Fruit fly (Drosophila melanogaster): ENCODE data around the gene CG13308.

CG13308 gene

dm6 chr3L:8813484-8813883 lies 5.1 kb downstream of the CG13308 start (continued):
- TF ChIP-seq Ravus (GFP tag; IDR thresholded peaks at IDR 0.05), result no peak
- TF ChIP-seq trh (GFP tag; optimal IDR thresholded peaks at IDR 0.05), result no peak
- no peak for TF ChIP-seq CG1024 (GFP tag; IDR thresholded peaks at IDR 0.05)
- TF ChIP-seq CG42726 (GFP tag; IDR thresholded peaks at IDR 0.05; ENCODE audit: partially characterized antibody), result no peak
- peak; percentile 53; the same call in 1 of the 3 replicates for TF ChIP-seq ken (GFP tag; IDR thresholded peaks at IDR 0.05)
- no peak for TF ChIP-seq tna (GFP tag; IDR thresholded peaks at IDR 0.05; ENCODE audit: partially characterized antibody)
- TF ChIP-seq zen (tag; optimal IDR thresholded peaks at IDR 0.05), result peak; percentile 20
- TF ChIP-seq CG8478 (optimal IDR thresholded peaks at IDR 0.05), result no peak
- TF ChIP-seq ATbp (GFP tag; optimal IDR thresholded peaks at IDR 0.05), result no peak
- TF ChIP-seq CG12391 (tag; optimal IDR thresholded peaks at IDR 0.05), result peak; percentile 4
- no peak for TF ChIP-seq CG2712 (tag; optimal IDR thresholded peaks at IDR 0.05)
- no peak for TF ChIP-seq oc (tag; optimal IDR thresholded peaks at IDR 0.05)
- no peak for TF ChIP-seq nom (GFP tag; optimal IDR thresholded peaks at IDR 0.05)
- no peak for TF ChIP-seq Sry-β (GFP tag; optimal IDR thresholded peaks at IDR 0.05)
- TF ChIP-seq Myb (GFP tag; optimal IDR thresholded peaks at IDR 0.05), result no peak
- TF ChIP-seq gsb (GFP tag; IDR thresholded peaks at IDR 0.05), result peak; percentile 48; the same call in 1 of the 2 replicates
- TF ChIP-seq B-H1 (GFP tag; IDR thresholded peaks at IDR 0.05), result peak; percentile 70; the same call in 2 of the 3 replicates
- TF ChIP-seq CG7556 (GFP tag; optimal IDR thresholded peaks at IDR 0.05), result no peak
- no peak for TF ChIP-seq CG3838 (GFP tag; optimal IDR thresholded peaks at IDR 0.05)
- TF ChIP-seq H15 (GFP tag; IDR thresholded peaks at IDR 0.05), result peak; percentile 37; the same call in 1 of the 3 replicates
- TF ChIP-seq Poxn (GFP tag; IDR thresholded peaks at IDR 0.05), result no peak
- TF ChIP-seq Max (GFP tag; optimal IDR thresholded peaks at IDR 0.05), result no peak
- no peak for TF ChIP-seq shn (GFP tag; optimal IDR thresholded peaks at IDR 0.05)
- TF ChIP-seq gcm (GFP tag; optimal IDR thresholded peaks at IDR 0.05), result no peak
- 0 out of 2 replicates have a peak, but pooled peaks have one; percentile 22 for TF ChIP-seq CG10321 (GFP tag; IDR thresholded peaks at IDR 0.05)
- TF ChIP-seq CG11696 (GFP tag; IDR thresholded peaks at IDR 0.05), result 0 out of 2 replicates have a peak, but pooled peaks have one; percentile 19
- TF ChIP-seq bigmax (GFP tag; optimal IDR thresholded peaks at IDR 0.05), result no peak
- TF ChIP-seq Dll (GFP tag; IDR thresholded peaks at IDR 0.05; ENCODE audit: partially characterized antibody), result no peak
- no peak for TF ChIP-seq CG18619 (GFP tag; optimal IDR thresholded peaks at IDR 0.05)
- TF ChIP-seq HLHmδ (GFP tag; optimal IDR thresholded peaks at IDR 0.05), result no peak
- TF ChIP-seq Gug (GFP tag; IDR thresholded peaks at IDR 0.05), result 0 out of 4 replicates have a peak, but pooled peaks have one; percentile 8
- no peak for TF ChIP-seq Dip2 (GFP tag; IDR thresholded peaks at IDR 0.05)
- TF ChIP-seq ranshi (GFP tag; IDR thresholded peaks at IDR 0.05), result peak; percentile 66
- TF ChIP-seq chif (GFP tag; optimal IDR thresholded peaks at IDR 0.05), result no peak
- no peak for TF ChIP-seq CG8359 (GFP tag; optimal IDR thresholded peaks at IDR 0.05; ENCODE audit: borderline replicate concordance)
- no peak for TF ChIP-seq insv (GFP tag; optimal IDR thresholded peaks at IDR 0.05)
- TF ChIP-seq Sin3A (optimal IDR thresholded peaks at IDR 0.05), result no peak
- 0 out of 3 replicates have a peak, but pooled peaks have one; percentile 31 for TF ChIP-seq so (GFP tag; IDR thresholded peaks at IDR 0.05)
- peak; percentile 73 for TF ChIP-seq dysf (GFP tag; IDR thresholded peaks at IDR 0.05)
- no peak for TF ChIP-seq Fer2 (tag; optimal IDR thresholded peaks at IDR 0.05)
- no peak for TF ChIP-seq twi (tag; optimal IDR thresholded peaks at IDR 0.05)
- TF ChIP-seq org-1 (GFP tag; optimal IDR thresholded peaks at IDR 0.05), result no peak
- TF ChIP-seq sr (GFP tag; IDR thresholded peaks at IDR 0.05), result no peak; the same call in 2 of the 3 replicates
- no peak for TF ChIP-seq Neu2 (GFP tag; optimal IDR thresholded peaks at IDR 0.05; ENCODE audit: borderline replicate concordance)
